Worm (Caenorhabditis elegans) whole organism, dauer: ENCODE data around the gene plk-1.

Experiments
- unc-62 ChIP-seq: sonication (generic microtip); optimal IDR thresholded peaks from 2 replicates; lab custom pipeline; 2017; ENCODE audit warnings: missing biosample characterization, missing genetic modification reagents, missing genetic modification characterization

plk-1 gene

DNA sequence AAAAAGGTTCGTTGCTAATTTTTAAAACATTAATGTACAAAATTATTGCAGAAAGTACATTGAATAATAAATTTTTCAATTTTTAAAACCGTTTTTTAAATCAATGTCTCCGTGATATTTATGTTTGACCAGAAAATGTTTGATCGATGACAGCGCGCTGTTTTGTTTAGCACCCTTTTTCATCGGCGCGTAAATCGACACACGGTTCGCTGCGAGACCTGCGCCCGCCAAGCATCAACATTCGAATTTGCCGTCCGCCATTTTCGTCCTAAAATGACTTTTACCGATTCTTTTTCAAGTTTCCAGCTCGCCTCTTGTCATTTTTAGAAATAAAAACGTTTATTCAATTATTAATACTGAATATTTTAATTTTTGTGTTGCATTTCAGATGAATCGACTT lies at the start of gene plk-1:
Gene plk-1 (plus strand): TSS at position 389 of the 400 bp plus-strand sequence.
- no peak for TF ChIP-seq unc-62 (GFP tag; lab: Kevin White, UChicago)

DNA sequence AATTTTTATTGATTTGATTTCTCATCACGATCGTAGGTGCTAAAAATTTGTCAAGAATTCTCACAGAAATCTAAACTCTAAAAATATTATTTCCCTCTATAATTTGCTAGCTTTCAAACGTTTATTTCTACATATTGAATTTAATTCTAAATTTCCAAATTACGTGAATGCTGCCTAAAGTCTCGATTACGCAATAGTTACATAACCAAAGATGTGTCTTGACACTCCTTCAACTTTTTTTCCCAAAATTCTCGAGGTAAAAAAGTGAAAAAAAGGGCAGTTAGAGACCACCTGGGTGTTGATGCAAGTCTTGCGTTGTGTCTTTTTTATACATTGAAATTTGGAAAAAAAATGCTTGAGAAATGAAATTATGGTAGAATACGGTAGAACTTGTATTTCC lies 49.3 kb upstream of the plk-1 start:
- TF ChIP-seq unc-62 (GFP tag; lab: Kevin White, UChicago) = no peak

DNA sequence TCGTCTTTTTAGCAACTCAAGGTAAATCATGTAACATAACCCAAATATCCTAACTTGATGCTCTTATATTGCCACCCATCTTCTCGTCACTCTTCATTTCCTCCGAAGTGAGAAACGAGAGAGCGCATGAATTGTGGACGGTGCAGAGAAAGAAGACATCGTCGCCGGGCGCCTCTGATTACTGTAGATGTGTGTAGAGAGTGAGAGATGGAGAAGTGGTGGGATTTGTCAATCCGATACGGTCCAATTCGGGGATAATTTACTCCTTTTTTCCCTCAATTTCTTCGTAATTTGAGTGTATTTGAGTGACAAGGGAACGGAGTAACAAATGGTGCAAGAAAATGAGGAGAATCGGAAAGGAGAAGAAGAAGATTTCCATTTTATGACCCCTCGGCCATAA lies 40.0 kb upstream of the plk-1 start:
- no peak for TF ChIP-seq unc-62 (GFP tag; lab: Kevin White, UChicago)

DNA sequence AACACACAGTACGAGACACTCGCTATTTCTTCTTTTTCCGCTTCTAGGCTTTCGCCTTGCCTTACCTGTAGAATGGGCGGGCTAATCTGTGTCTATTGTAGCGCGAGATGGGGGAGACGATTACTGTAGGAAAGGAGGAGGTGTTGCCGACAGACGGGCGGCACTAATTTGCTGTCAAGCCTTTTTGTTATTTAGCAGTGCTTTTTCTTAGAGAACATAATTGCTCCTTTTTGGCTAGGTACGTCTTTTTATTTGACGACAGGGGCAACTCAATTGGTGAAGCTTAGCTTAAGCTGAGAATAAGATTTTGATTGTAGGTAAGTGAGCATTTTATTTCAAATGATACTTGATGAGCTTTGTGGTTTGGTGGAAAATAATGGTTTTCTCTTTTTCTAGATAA lies 37.5 kb upstream of the plk-1 start:
- no peak for TF ChIP-seq unc-62 (GFP tag; lab: Kevin White, UChicago)

DNA sequence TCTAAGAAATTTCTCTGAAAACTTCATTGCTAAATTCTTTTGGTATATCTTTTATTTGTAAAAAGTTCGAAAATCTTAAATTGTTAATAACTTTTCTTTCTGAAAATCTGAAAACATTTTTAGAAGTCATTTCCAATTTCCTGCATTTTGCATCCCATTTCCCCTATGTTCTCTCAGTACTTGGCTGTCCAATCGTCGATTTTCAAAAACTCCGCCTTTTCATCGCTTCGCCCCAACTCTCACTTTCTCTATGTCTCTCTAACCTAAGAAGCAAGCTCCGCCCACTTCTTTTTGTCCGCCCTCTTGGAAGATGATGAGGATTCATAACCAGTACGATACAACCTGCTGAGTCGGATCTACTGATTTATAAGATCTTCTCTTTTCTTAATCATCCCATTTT lies 36.0 kb upstream of the plk-1 start:
- no peak for TF ChIP-seq unc-62 (GFP tag; lab: Kevin White, UChicago)

DNA sequence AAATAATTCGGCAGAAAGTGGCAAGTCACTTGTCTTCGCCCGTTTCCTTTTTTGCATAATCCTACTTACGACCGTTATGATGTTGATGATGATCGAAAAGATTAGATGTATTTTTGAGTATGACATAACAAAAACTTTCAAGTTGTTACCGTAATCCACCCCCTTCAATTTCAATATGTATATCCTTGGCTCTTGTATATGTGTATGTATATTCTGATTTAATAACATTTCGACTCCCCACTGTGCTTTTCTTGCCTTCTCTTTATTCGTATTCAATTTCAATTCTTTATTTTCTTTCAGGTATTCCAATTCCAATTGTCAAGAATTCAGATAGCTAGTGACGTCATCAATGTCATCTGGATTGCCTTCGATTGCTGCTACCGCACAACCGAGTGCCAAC lies 34.2 kb upstream of the plk-1 start, which contains the start of gene pros-1:
Gene pros-1 (plus strand): TSS at position 301 of the 400 bp plus-strand sequence.
- no peak for TF ChIP-seq unc-62 (GFP tag; lab: Kevin White, UChicago)

DNA sequence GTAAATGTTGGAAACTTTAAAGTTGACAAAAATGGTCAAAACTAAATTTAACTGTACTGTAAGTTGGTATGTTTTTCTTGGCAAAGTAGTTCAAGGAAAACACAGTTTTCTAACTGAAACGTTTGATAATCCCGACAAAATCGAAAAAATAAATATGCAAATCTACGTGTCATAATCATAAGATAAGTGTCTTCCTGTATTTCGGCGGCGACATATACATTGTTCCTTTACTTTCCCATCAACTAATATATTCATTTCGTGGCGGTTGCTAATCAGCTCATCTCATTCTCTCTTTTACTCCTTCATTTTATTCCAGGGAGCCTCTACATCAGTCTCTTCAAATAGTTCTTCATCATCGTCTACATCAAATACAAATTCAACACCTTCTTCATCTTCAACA lies 33.4 kb upstream of the plk-1 start:
- no peak for TF ChIP-seq unc-62 (GFP tag; lab: Kevin White, UChicago)

DNA sequence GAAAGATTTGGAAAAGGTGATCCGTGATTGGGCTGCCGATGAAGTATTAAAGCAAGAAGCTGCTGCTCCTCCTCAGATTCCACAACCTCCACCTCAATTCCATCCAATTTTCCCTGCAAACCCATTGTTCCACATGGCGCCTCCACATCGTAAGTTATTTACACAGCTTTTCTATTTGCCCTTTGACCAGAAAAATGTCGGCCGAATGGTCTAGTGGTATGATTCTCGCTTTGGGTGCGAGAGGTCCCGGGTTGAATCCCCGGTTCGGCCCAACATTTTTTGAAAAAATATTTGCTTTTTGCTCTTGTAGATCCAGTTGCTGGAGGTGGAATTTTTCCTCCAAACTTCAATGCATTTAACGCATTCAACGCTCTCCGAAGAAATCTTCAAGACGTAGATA lies 31.9 kb upstream of the plk-1 start:
- TF ChIP-seq unc-62 (GFP tag; lab: Kevin White, UChicago) = no peak

DNA sequence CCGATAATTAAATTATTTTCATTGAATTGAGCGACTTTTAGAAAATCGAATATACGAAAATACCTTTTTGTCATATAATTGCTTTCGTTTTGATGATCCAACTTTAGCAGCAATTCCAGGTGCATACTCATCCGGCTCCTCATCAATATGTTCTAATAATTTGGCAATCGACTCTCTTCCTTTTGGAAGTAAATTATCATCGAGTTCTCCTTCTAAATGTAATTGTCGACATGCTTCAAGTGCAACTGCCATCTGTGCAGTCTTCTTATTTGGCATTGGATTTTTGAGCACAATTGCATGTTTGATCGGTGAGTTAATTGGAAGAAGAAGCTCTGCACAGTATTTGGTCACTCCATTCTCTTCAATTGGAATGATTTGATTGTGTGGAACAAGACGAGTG lies 24.0 kb upstream of the plk-1 start:
- no peak for TF ChIP-seq unc-62 (GFP tag; lab: Kevin White, UChicago)

DNA sequence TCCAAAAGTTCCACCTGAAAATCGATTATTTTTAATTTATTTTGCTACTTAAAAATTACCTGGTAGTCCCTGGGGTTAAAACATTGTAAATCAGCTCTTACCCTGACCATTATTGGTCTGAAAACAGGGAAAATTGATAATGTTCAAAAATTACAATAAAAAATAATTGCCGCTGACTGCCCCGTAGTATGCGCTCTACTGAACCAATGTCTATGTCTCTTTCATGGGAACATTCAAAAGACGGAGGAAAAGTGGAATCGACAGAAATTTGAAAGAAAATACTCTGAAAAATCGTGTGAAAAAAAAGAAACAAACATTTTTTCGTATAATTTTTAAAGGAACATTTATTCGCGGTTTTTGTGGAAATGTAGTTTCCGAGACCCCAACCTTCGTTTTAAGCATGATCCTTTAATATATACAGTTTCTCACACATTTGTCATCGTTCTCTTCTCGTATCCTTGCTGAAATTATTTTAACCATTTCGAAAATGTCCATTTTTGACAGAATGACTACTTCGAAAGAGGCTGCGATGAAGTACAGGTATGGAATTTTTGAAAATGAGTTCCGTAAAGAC lies 20.9 kb upstream of the plk-1 start, which contains the start of the genes dcr-1 and apc-2:
Gene dcr-1 (minus strand): TSS at position 117 of the 574 bp plus-strand sequence.
Gene apc-2 (plus strand): TSS at position 465 of the 574 bp plus-strand sequence.
- no peak for TF ChIP-seq unc-62 (GFP tag; lab: Kevin White, UChicago)

DNA sequence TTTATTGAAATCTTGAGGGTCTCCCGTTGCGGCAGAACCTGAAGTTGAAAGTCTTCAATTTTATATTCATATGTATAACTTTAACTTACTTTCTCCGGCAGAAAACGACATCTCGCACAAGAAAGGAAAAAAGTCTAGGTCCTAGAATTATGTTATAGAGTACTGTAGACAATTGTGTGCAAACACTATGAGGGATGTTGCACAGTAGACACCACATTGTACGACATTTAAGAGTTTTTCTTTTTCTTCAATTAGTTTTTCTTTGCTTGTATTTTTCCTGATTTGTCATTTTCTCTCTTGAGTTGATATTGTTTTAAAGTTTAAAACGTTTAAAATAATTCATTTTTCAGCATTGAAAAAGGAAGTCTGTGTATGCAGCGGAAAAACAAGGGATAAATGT lies 15.8 kb upstream of the plk-1 start, which contains the start of the genes K06H7.7 and grp-1:
Gene K06H7.7 (minus strand): TSS at position 121 of the 400 bp plus-strand sequence.
Gene grp-1 (plus strand): TSS at position 351 of the 400 bp plus-strand sequence.
- no peak for TF ChIP-seq unc-62 (GFP tag; lab: Kevin White, UChicago)

DNA sequence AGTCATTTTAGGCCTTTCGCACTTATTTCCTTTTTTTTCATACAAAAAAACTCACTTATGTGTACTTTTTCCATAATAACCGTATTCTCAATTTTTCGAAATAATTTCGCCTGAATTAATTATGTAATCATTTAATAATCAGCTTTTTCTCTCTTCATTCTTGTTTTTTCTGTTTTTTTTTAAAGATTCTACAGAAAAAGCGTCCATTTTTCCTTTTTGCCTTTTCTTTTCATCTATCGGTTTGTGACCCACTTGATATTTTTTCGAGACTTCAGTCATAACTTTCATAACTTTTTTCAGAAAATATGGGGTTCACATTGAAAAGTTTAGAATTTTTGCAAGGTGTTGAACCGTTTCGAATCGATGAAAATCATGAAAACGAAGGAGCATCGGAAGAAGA lies 12.9 kb upstream of the plk-1 start, which contains the start of gene vms-1:
Gene vms-1 (plus strand): TSS at position 301 of the 400 bp plus-strand sequence.
- TF ChIP-seq unc-62 (GFP tag; lab: Kevin White, UChicago) = no peak

DNA sequence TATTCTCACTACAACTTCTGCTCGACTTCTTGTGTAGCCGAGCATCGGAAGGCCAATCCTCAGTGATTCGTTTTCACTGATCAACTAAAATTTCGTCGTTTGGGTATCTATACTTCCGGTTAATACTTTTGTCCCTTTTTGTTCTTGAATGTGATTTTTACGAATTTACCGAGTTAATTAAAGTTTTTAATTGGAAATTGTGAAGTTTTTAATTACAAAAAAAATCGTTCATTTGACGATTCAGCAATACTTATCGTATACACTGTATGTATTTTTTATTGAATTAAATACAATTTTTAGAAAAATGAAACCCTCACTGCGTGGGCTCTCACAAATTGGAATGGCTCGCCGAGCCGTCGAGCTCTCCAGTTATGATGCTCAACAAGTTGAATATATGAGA lies 9.7 kb upstream of the plk-1 start, which contains the start of gene idi-1:
Gene idi-1 (plus strand): TSS at position 301 of the 400 bp plus-strand sequence.
- no peak for TF ChIP-seq unc-62 (GFP tag; lab: Kevin White, UChicago)

DNA sequence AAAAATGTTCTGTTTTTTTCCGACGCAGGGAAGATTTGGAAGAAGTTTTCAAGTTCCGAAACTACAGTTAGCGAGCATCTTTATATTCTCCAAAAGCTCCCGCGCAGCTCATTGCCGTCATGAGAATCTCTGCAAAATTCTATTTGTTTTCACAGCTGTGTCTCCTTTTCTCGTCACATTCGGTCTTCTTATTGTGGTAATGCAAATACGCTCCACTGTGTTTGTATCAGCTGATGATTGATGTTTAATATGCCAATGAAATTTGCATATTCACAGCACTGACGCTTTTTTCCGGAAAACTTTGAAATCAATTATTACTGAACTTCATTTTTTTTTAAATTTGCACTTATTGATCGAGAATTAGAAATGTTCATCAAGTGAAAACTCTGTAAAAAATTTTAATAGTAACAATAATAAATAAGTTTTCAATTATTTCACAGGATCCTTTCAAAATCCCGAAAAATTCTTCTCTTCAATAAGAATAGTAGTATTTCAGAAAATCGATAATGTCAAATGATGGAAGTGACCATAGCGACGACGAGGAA lies 8.0 kb upstream of the plk-1 start, which contains the start of gene K06H7.2:
Gene K06H7.2 (plus strand): TSS at position 495 of the 545 bp plus-strand sequence.
- no peak for TF ChIP-seq unc-62 (GFP tag; lab: Kevin White, UChicago)

DNA sequence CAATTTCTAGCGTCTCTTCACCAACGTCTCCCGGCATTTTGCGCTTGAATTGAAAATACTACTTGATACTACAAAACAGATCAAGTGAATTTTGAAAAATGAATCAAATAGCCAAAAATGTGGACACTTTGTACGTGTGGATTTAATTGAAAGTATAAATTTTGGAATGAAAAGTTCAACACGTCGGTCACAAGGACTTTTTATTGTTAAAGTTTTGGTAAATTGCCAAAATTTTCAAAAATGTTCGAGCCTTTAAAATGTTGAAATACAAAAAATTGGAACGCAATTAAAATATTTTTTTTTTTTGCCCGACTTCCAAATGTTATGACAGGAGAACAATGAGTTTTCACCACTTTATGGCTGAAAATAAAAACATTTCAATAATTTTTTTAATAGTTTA lies 3.0 kb upstream of the plk-1 start, which contains the start of gene K06H7.8:
Gene K06H7.8 (minus strand): TSS at position 101 of the 400 bp plus-strand sequence.
- no peak for TF ChIP-seq unc-62 (GFP tag; lab: Kevin White, UChicago)

DNA sequence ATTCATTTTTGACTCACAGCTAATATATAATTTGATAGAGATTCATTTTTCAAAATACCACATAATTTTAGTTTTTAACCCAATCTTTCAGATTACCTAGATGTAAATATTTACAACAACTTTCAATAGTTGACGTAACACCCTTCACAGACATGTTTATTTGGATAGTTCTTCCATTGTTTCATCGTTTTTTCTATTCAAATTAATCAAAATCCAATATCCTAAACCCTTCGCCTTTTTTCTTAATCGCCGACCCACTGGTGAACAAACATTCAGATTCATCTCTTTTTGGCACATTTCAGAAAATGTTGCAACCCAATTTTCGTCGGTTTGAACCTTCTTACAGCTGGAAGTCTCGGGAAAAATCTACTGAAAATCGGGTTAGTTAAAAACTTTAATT lies 2.1 kb upstream of the plk-1 start, which contains the start of gene K06H7.1:
Gene K06H7.1 (plus strand): TSS at position 301 of the 400 bp plus-strand sequence.
- TF ChIP-seq unc-62 (GFP tag; lab: Kevin White, UChicago) = no peak
